Worm (Caenorhabditis elegans): ENCODE data around the gene Y70C5A.2.

DNA sequence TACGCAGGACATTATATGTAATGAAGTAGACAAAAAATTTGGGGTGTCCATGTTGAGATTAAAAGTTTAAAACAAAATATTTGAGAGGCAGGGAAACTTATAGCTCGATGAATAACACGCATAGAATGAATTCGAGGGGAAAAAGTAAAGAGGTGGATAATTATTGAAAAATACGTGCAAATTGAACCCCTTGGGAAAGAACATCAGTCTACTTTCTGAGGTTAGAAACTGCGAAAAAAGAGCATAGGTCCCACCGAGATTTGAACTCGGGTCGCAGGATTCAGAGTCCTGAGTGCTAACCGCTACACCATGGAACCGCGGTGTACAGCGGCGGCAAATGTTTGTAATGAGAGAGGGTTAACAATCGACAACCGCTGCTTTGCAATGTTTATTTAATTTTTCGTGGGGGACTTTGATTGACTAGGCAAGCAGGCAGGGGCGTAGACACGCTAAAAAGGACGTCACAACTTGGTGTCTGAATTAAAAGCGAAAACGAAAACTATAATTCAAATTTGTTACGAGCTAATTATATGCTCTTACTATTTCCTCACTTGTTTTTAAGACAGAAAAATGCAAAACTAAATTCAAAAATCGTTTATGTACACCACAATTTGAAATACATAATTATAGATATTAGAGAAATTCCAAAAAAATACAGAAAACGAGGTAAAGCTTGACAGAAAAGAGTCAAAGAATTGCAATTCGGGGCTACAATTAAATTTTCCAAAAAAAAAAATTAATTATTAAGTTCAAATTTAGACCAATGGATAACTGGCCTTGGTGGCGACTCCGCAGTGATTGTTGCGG lies 30.8 kb downstream of the Y70C5A.2 start, which contains the start of gene srh-269:
- TF ChIP-seq cog-1 (tag; optimal IDR thresholded peaks at IDR 0.05), result peak; percentile 26
- peak; percentile 71 for TF ChIP-seq ztf-29 (GFP tag; IDR thresholded peaks at IDR 0.05)
- peak; percentile 87 for TF ChIP-seq ztf-23 (GFP tag; IDR thresholded peaks at IDR 0.05)
- peak; percentile 70 for TF ChIP-seq T22C8.4 (GFP tag; IDR thresholded peaks at IDR 0.05)
- TF ChIP-seq ref-1 (GFP tag; conservative IDR thresholded peaks at IDR 0.05), result peak; percentile 65
- TF ChIP-seq flt-1 (GFP tag; IDR thresholded peaks at IDR 0.05), result peak; percentile 89
- peak; percentile 86 for TF ChIP-seq tab-1 (GFP tag; IDR thresholded peaks at IDR 0.05)
- peak; percentile 77 for TF ChIP-seq klf-2 (GFP tag; conservative IDR thresholded peaks at IDR 0.05)
- peak; percentile 1 for TF ChIP-seq med-1 (GFP tag; optimal IDR thresholded peaks at IDR 0.05; ENCODE audit: insufficient read depth)
